Fruit fly (Drosophila melanogaster) whole organism, embryonic: Measurements from ENCODE around the gene chrb.

Experiments
- Asciz ChIP-seq: fragments of 200-800 bp; sonication (Bioruptor generic); optimal IDR thresholded peaks from 2 replicates; lab custom pipeline; 2017; ENCODE audit warnings: missing biosample characterization, mild to moderate bottlenecking, missing genetic modification characterization, missing genetic modification reagents
- Atf-2 ChIP-seq: fragments of 200-800 bp; sonication (Bioruptor generic); optimal IDR thresholded peaks from 2 replicates; lab custom pipeline; 2016; ENCODE audit warnings: missing biosample characterization, missing genetic modification characterization
- C15 ChIP-seq: fragments of 200-800 bp; sonication (Bioruptor generic); IDR thresholded peaks from 3 replicates; pipeline ENCODE4 v1.3.6; 2022; ENCODE audit warnings: missing biosample characterization, missing genetic modification characterization
- CG10462 ChIP-seq: fragments of 200-800 bp; sonication (Bioruptor generic); optimal IDR thresholded peaks from 2 replicates; lab custom pipeline; 2016; ENCODE audit warnings: missing biosample characterization, missing genetic modification characterization
- CG11695 ChIP-seq: fragments of 200-800 bp; sonication (Bioruptor generic); IDR thresholded peaks from 3 replicates; pipeline ENCODE4 v1.3.6; 2022; ENCODE audit warnings: missing biosample characterization, missing genetic modification characterization
- CG12219 ChIP-seq: fragments of 200-800 bp; sonication (Bioruptor generic); optimal IDR thresholded peaks from 3 replicates; lab custom pipeline; 2018; ENCODE audit warnings: missing biosample characterization, mild to moderate bottlenecking, missing genetic modification characterization
- CG14441 ChIP-seq: fragments of 200-800 bp; sonication (Bioruptor generic); IDR thresholded peaks from 2 replicates; pipeline ENCODE4 v1.3.6; 2022; ENCODE audit warnings: missing biosample characterization, missing genetic modification characterization
- CG15011 ChIP-seq: fragments of 200-800 bp; sonication (Bioruptor generic); optimal IDR thresholded peaks from 3 replicates; lab custom pipeline; 2018; ENCODE audit warnings: missing biosample characterization, mild to moderate bottlenecking, missing genetic modification characterization
- CG17802 ChIP-seq: fragments of 200-800 bp; sonication (Bioruptor generic); optimal IDR thresholded peaks from 2 replicates; lab custom pipeline; 2018; ENCODE audit warnings: missing biosample characterization, mild to moderate bottlenecking, missing genetic modification characterization, moderate library complexity
- CG1792 ChIP-seq: fragments of 200-800 bp; sonication (Bioruptor generic); optimal IDR thresholded peaks from 2 replicates; lab custom pipeline; 2016; ENCODE audit warnings: missing biosample characterization, missing genetic modification characterization
- CG18599 ChIP-seq: fragments of 200-800 bp; sonication (Bioruptor generic); optimal IDR thresholded peaks from 3 replicates; lab custom pipeline; 2017; ENCODE audit warnings: missing biosample characterization, missing genetic modification characterization, mild to moderate bottlenecking, moderate library complexity, missing genetic modification reagents
- CG2116 ChIP-seq: fragments of 200-800 bp; sonication (Bioruptor generic); optimal IDR thresholded peaks from 3 replicates; lab custom pipeline; 2018; ENCODE audit warnings: missing biosample characterization, mild to moderate bottlenecking, missing genetic modification characterization
- CG2129 ChIP-seq: fragments of 200-800 bp; sonication (Bioruptor generic); IDR thresholded peaks from 2 replicates; pipeline ENCODE4 v1.3.6; 2022; ENCODE audit warnings: missing biosample characterization, missing genetic modification characterization; ENCODE audit not compliant: partially characterized antibody
- CG31365 ChIP-seq: fragments of 200-800 bp; sonication (Bioruptor generic); optimal IDR thresholded peaks from 2 replicates; lab custom pipeline; 2018; ENCODE audit warnings: missing biosample characterization, mild to moderate bottlenecking, missing genetic modification characterization
- CG3163 ChIP-seq: fragments of 200-800 bp; sonication (Bioruptor generic); optimal IDR thresholded peaks from 3 replicates; lab custom pipeline; 2016; ENCODE audit warnings: missing biosample characterization, missing genetic modification characterization
- CG3726 ChIP-seq: fragments of 200-800 bp; sonication (Bioruptor generic); IDR thresholded peaks from 3 replicates; pipeline ENCODE4, ENCODE4 v1.3.6; 2022; ENCODE audit warnings: missing biosample characterization, missing genetic modification characterization
- CG4282 ChIP-seq: fragments of 200-800 bp; sonication (Bioruptor generic); optimal IDR thresholded peaks from 2 replicates; lab custom pipeline; 2016; ENCODE audit warnings: missing biosample characterization, missing genetic modification characterization
- CG4328 ChIP-seq: fragments of 200-800 bp; sonication (Bioruptor generic); optimal IDR thresholded peaks from 3 replicates; lab custom pipeline; 2017; ENCODE audit warnings: missing biosample characterization, missing genetic modification reagents, missing genetic modification characterization
- CG4854 ChIP-seq: fragments of 200-800 bp; sonication (Bioruptor generic); optimal IDR thresholded peaks from 2 replicates; lab custom pipeline; 2016; ENCODE audit warnings: missing biosample characterization, missing genetic modification characterization, inconsistent platforms
- CG7271 ChIP-seq: fragments of 200-800 bp; sonication (Bioruptor generic); optimal IDR thresholded peaks from 2 replicates; lab custom pipeline; 2018; ENCODE audit warnings: missing biosample characterization, mild to moderate bottlenecking, missing genetic modification characterization, moderate library complexity
- CG9817 ChIP-seq: fragments of 200-800 bp; sonication (Bioruptor generic); optimal IDR thresholded peaks from 2 replicates; lab custom pipeline; 2018; ENCODE audit warnings: missing biosample characterization, mild to moderate bottlenecking, missing genetic modification characterization, moderate library complexity
- D19B ChIP-seq: fragments of 200-800 bp; sonication (Bioruptor generic); optimal IDR thresholded peaks from 2 replicates; lab custom pipeline; 2017; ENCODE audit warnings: missing biosample characterization, mild to moderate bottlenecking, missing genetic modification characterization
- Dip3 ChIP-seq: fragments of 200-800 bp; sonication (Bioruptor generic); optimal IDR thresholded peaks from 3 replicates; lab custom pipeline; 2016; ENCODE audit warnings: missing biosample characterization, missing genetic modification characterization
- Drgx ChIP-seq: fragments of 200-800 bp; sonication (Bioruptor generic); IDR thresholded peaks from 2 replicates; pipeline ENCODE4 v1.3.6; 2022; ENCODE audit warnings: missing biosample characterization, missing genetic modification characterization
- Eip74EF ChIP-seq, 2 experiments: fragments of 200-800 bp in 1 of 2; fragments of >200 bp in 1 of 2; sonication (Bioruptor generic) in 1 of 2; optimal IDR thresholded peaks; 2 replicates each; lab custom pipeline; 2017 to 2019; ENCODE audit warnings: missing biosample characterization in 2 of 2, missing genetic modification characterization in 2 of 2, mild to moderate bottlenecking in 1 of 2, moderate library complexity in 1 of 2
- Gsc ChIP-seq: fragments of 200-800 bp; sonication (Bioruptor generic); IDR thresholded peaks from 2 replicates; pipeline ENCODE4 v1.3.6; 2022; ENCODE audit warnings: missing biosample characterization, missing genetic modification characterization
- HmgZ ChIP-seq: fragments of 200-800 bp; sonication (Bioruptor generic); optimal IDR thresholded peaks from 2 replicates; lab custom pipeline; 2018; ENCODE audit warnings: missing biosample characterization, mild to moderate bottlenecking, missing genetic modification characterization
- Hsf ChIP-seq: fragments of 200-800 bp; sonication (Bioruptor generic); optimal IDR thresholded peaks from 3 replicates; lab custom pipeline; 2016; ENCODE audit warnings: missing biosample characterization, missing genetic modification characterization
- Mad ChIP-seq: fragments of 200-800 bp; sonication (Bioruptor generic); optimal IDR thresholded peaks from 2 replicates; lab custom pipeline; 2016; ENCODE audit warnings: missing biosample characterization, missing genetic modification characterization
- NFAT ChIP-seq: fragments of 200-800 bp; sonication (Bioruptor generic); IDR thresholded peaks from 2 replicates; pipeline ENCODE4 v1.3.6; 2022; ENCODE audit warnings: missing biosample characterization, missing genetic modification characterization
- Neu2 ChIP-seq: fragments of 200-800 bp; sonication (Bioruptor generic); optimal IDR thresholded peaks from 3 replicates; lab custom pipeline; 2016; ENCODE audit warnings: missing biosample characterization, missing genetic modification characterization, borderline replicate concordance
- Six4 ChIP-seq: fragments of 200-800 bp; sonication (Bioruptor generic); optimal IDR thresholded peaks from 2 replicates; lab custom pipeline; 2016; ENCODE audit warnings: missing biosample characterization, missing genetic modification characterization
- Sry-β ChIP-seq: fragments of 200-800 bp; sonication (Bioruptor generic); optimal IDR thresholded peaks from 2 replicates; lab custom pipeline; 2018; ENCODE audit warnings: missing biosample characterization, mild to moderate bottlenecking, missing genetic modification characterization, moderate library complexity
- Xbp1 ChIP-seq: fragments of 200-800 bp; sonication (Bioruptor generic); optimal IDR thresholded peaks from 3 replicates; lab custom pipeline; 2016; ENCODE audit warnings: missing biosample characterization, mild to moderate bottlenecking, missing genetic modification characterization
- bab2 ChIP-seq: fragments of 200-800 bp; sonication (Bioruptor generic); optimal IDR thresholded peaks from 2 replicates; lab custom pipeline; 2016; ENCODE audit warnings: missing biosample characterization, missing genetic modification characterization
- cg ChIP-seq: fragments of 200-800 bp; sonication (Bioruptor generic); optimal IDR thresholded peaks from 3 replicates; lab custom pipeline; 2019; ENCODE audit warnings: missing biosample characterization, mild to moderate bottlenecking, missing genetic modification characterization, moderate library complexity
- dimm ChIP-seq: fragments of 200-800 bp; sonication (Bioruptor generic); IDR thresholded peaks from 2 replicates; pipeline ENCODE4 v1.3.6; 2022; ENCODE audit warnings: missing biosample characterization, missing genetic modification characterization
- ftz-f1 ChIP-seq: fragments of 200-800 bp; sonication (Bioruptor generic); optimal IDR thresholded peaks from 2 replicates; lab custom pipeline; 2016; ENCODE audit warnings: missing biosample characterization, missing genetic modification characterization
- gsb ChIP-seq: fragments of 200-800 bp; sonication (Bioruptor generic); IDR thresholded peaks from 2 replicates; pipeline ENCODE4 v1.3.6; 2022; ENCODE audit warnings: missing biosample characterization, missing genetic modification characterization
- hkb ChIP-seq, 2 experiments: fragments of 200-800 bp in 1 of 2; fragments of >200 bp in 1 of 2; sonication (Bioruptor generic) in 1 of 2; IDR thresholded peaks in 1 of 2; optimal IDR thresholded peaks in 1 of 2; 2 replicates each; pipeline versions ENCODE4 v1.3.6 to Lab custom; 2017 to 2022; ENCODE audit warnings: missing biosample characterization in 1 of 2, missing genetic modification characterization in 1 of 2
- insv ChIP-seq, 2 experiments: fragments of 200-800 bp; sonication (Bioruptor generic); optimal IDR thresholded peaks; 3 replicates each; lab custom pipeline; 2016 to 2018; ENCODE audit warnings: missing biosample characterization in 2 of 2, missing genetic modification characterization in 2 of 2
- jing ChIP-seq: fragments of 200-800 bp; sonication (Bioruptor generic); optimal IDR thresholded peaks from 2 replicates; lab custom pipeline; 2018; ENCODE audit warnings: missing biosample characterization, mild to moderate bottlenecking, missing genetic modification characterization
- nmo ChIP-seq: fragments of 200-800 bp; sonication (Bioruptor generic); optimal IDR thresholded peaks from 2 replicates; lab custom pipeline; 2018; ENCODE audit warnings: missing biosample characterization, mild to moderate bottlenecking, missing genetic modification characterization, moderate library complexity
- oc ChIP-seq: fragments of 200-800 bp; sonication (Bioruptor generic); optimal IDR thresholded peaks from 2 replicates; lab custom pipeline; 2018; ENCODE audit warnings: missing biosample characterization, mild to moderate bottlenecking, missing genetic modification characterization, moderate library complexity
- pfk ChIP-seq: fragments of 200-800 bp; sonication (Bioruptor generic); optimal IDR thresholded peaks from 2 replicates; lab custom pipeline; 2018; ENCODE audit warnings: missing biosample characterization, mild to moderate bottlenecking, missing genetic modification characterization, moderate library complexity
- prd ChIP-seq, 3 experiments: fragments of >200 bp in 2 of 3; fragments of 200-800 bp in 1 of 3; sonication (Bioruptor generic) in 1 of 3; optimal IDR thresholded peaks in 2 of 3; IDR thresholded peaks in 1 of 3; 2 replicates in 2 of 3; 3 replicates in 1 of 3; pipeline versions ENCODE4 v1.3.6 to Lab custom; 2017 to 2022; ENCODE audit warnings: missing biosample characterization in 1 of 3, missing genetic modification characterization in 1 of 3
- scrt ChIP-seq: fragments of 200-800 bp; sonication (Bioruptor generic); optimal IDR thresholded peaks from 2 replicates; lab custom pipeline; 2018; ENCODE audit warnings: missing biosample characterization, mild to moderate bottlenecking, missing genetic modification characterization, moderate library complexity
- slp2 ChIP-seq: fragments of 200-800 bp; sonication (Bioruptor generic); optimal IDR thresholded peaks from 2 replicates; lab custom pipeline; 2016; ENCODE audit warnings: missing biosample characterization, missing genetic modification characterization
- z ChIP-seq: fragments of 200-800 bp; sonication (Bioruptor generic); IDR thresholded peaks from 3 replicates; pipeline ENCODE4 v1.3.6; 2022; ENCODE audit warnings: missing biosample characterization, missing genetic modification characterization

Gene chrb

dm6 chr3L:11536767-11537419 lies 49.5 kb downstream of the chrb start (continued):
- TF ChIP-seq NFAT (GFP tag; lab: Robert Waterston, UW) = peak; percentile 47
- no peak for TF ChIP-seq CG9817 (tag; lab: Kevin White, UChicago)
- TF ChIP-seq slp2 (GFP tag; lab: Kevin White, UChicago) = no peak
- TF ChIP-seq z (GFP tag; lab: Robert Waterston, UW) = no peak
- TF ChIP-seq oc (tag; lab: Kevin White, UChicago) = peak; percentile 23
- no peak for TF ChIP-seq Sry-β (GFP tag; lab: Kevin White, UChicago)
- no peak for TF ChIP-seq CG10462 (GFP tag; lab: Kevin White, UChicago)
- no peak for TF ChIP-seq CG4854 (GFP tag; lab: Kevin White, UChicago)
- no peak for TF ChIP-seq CG17802 (tag; lab: Kevin White, UChicago)
- no peak for TF ChIP-seq jing
- TF ChIP-seq nmo = no peak
- TF ChIP-seq D19B = peak; percentile 74
- no peak for TF ChIP-seq Neu2 (GFP tag; lab: Kevin White, UChicago)
- TF ChIP-seq CG4282 = no peak
- no peak for TF ChIP-seq CG3726
- TF ChIP-seq CG11695 (GFP tag; lab: Robert Waterston, UW) = 0 out of 3 replicates have a peak, but pooled peaks have one; percentile 22
- no peak for TF ChIP-seq Atf-2
- no peak for TF ChIP-seq insv (GFP tag; optimal IDR thresholded peaks at IDR 0.05; lab: Kevin White, UChicago)
- no peak for TF ChIP-seq C15 (GFP tag; lab: Robert Waterston, UW)
- no peak for TF ChIP-seq CG31365 (tag; lab: Kevin White, UChicago)
- TF ChIP-seq Drgx = 0 out of 2 replicates have a peak, but pooled peaks have one; percentile 23
- no peak for TF ChIP-seq CG4328
- TF ChIP-seq HmgZ (tag; lab: Kevin White, UChicago) = no peak
- TF ChIP-seq Asciz (GFP tag; lab: Kevin White, UChicago) = no peak
- TF ChIP-seq Six4 (GFP tag; lab: Kevin White, UChicago) = no peak
- no peak for TF ChIP-seq Dip3 (GFP tag; lab: Kevin White, UChicago)
- no peak for TF ChIP-seq Xbp1
- no peak for TF ChIP-seq pfk (GFP tag; lab: Kevin White, UChicago)
- no peak for TF ChIP-seq scrt (GFP tag; lab: Kevin White, UChicago)
- no peak for TF ChIP-seq gsb
- no peak for TF ChIP-seq CG12219 (GFP tag; lab: Kevin White, UChicago)
- TF ChIP-seq CG1792 (GFP tag; lab: Kevin White, UChicago) = no peak
- TF ChIP-seq Eip74EF (GFP tag; optimal IDR thresholded peaks at IDR 0.05; lab: Kevin White, UChicago) = peak in 1 of 2 experiments; percentile 4
- TF ChIP-seq cg (GFP tag; lab: Kevin White, UChicago) = peak; percentile 65
- TF ChIP-seq CG7271 (tag; lab: Kevin White, UChicago) = no peak
- no peak for TF ChIP-seq Mad (GFP tag; lab: Kevin White, UChicago)
- no peak for TF ChIP-seq CG2129 (GFP tag; lab: Robert Waterston, UW)
- TF ChIP-seq hkb (optimal IDR thresholded peaks at IDR 0.05; lab: Kevin White, UChicago) = no peak
- TF ChIP-seq hkb (GFP tag; IDR thresholded peaks at IDR 0.05; lab: Robert Waterston, UW) = no peak
- no peak for TF ChIP-seq prd (optimal IDR thresholded peaks at IDR 0.05; lab: Kevin White, UChicago)
- no peak for TF ChIP-seq prd (GFP tag; IDR thresholded peaks at IDR 0.05; lab: Robert Waterston, UW)
- 0 out of 2 replicates have a peak, but pooled peaks have one; percentile 8 for TF ChIP-seq CG14441 (GFP tag; lab: Robert Waterston, UW)
- TF ChIP-seq CG15011 (GFP tag; lab: Kevin White, UChicago) = no peak
- no peak for TF ChIP-seq dimm (GFP tag; lab: Robert Waterston, UW)
- no peak for TF ChIP-seq CG2116 (GFP tag; lab: Kevin White, UChicago)
- TF ChIP-seq bab2 (GFP tag; lab: Kevin White, UChicago) = no peak
- TF ChIP-seq Hsf (GFP tag; lab: Kevin White, UChicago) = no peak
- no peak for TF ChIP-seq Gsc (GFP tag; lab: Robert Waterston, UW)
- TF ChIP-seq ftz-f1 (GFP tag; lab: Kevin White, UChicago) = no peak
- TF ChIP-seq CG18599 = no peak
- no peak for TF ChIP-seq CG3163 (GFP tag; lab: Kevin White, UChicago)
